Fruit fly (Drosophila melanogaster): ENCODE measurements around the gene CG33120.

dm6 chr2L:18812348-18812747, 32.0 kb downstream of the CG33120 start, which contains the start of the genes CG17325 and CG42305:
- TF ChIP-seq insv (optimal IDR thresholded peaks at IDR 0.05) (no peak), Myc (optimal IDR thresholded peaks at IDR 0.05) (no peak), h (optimal IDR thresholded peaks at IDR 0.05) (no peak), Sin3A (optimal IDR thresholded peaks at IDR 0.05) (no peak), ttk (optimal IDR thresholded peaks at IDR 0.05) (no peak)

Measured in Kc167 (cell line).